Fruit fly (Drosophila melanogaster): ENCODE results near the gene CG7369.

Gene CG7369

DNA sequence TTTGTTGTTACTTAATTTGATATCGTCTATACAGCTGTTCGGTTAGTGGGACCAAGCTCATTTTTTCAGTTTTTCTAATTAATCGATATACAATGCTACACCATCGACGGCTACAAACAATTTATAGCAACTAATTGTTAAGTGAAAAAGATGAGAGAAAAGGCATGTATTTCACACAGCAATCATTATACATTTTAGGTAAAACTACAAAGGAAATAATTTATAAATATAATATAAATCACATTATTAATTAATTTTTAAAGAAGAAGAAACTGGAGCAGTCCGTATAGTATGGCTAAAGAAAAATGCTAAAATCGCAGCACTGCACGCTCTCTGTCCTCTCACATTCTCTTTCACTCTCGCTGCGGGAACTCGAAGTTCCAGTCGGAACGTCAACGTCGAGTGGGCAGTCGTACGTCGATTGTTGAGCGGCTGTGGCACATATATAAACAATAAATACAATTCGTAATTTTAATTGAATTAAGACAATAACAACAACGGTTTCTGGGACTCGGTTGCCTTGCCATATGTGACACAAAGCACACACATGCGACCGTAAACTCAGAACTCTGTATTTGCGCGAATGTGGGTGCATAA is 13.8 kb upstream of the CG7369 start, which contains the start of the genes CG14450 and CG11367 (continued):
- no peak for TF ChIP-seq CG2889 (GFP tag; IDR thresholded peaks at IDR 0.05)
- no peak for TF ChIP-seq CG2199 (GFP tag; IDR thresholded peaks at IDR 0.05)
- TF ChIP-seq ro (GFP tag; IDR thresholded peaks at IDR 0.05) = no peak
- no peak for TF ChIP-seq kah (GFP tag; optimal IDR thresholded peaks at IDR 0.05)
- no peak for TF ChIP-seq Side (GFP tag; optimal IDR thresholded peaks at IDR 0.05)
- TF ChIP-seq CG7745 (tag; optimal IDR thresholded peaks at IDR 0.05) = no peak
- no peak for TF ChIP-seq Spps (tag; optimal IDR thresholded peaks at IDR 0.05)
- no peak for TF ChIP-seq cwo (GFP tag; optimal IDR thresholded peaks at IDR 0.05)
- peak; percentile 18 for TF ChIP-seq CG17359 (tag; optimal IDR thresholded peaks at IDR 0.05)
- no peak for TF ChIP-seq dm (GFP tag; optimal IDR thresholded peaks at IDR 0.05)
- TF ChIP-seq Doc2 (GFP tag; IDR thresholded peaks at IDR 0.05) = no peak
- no peak for TF ChIP-seq CG8359 (GFP tag; optimal IDR thresholded peaks at IDR 0.05; ENCODE audit: borderline replicate concordance)
- TF ChIP-seq Neu2 (GFP tag; optimal IDR thresholded peaks at IDR 0.05; ENCODE audit: borderline replicate concordance) = no peak
- TF ChIP-seq ap (GFP tag; IDR thresholded peaks at IDR 0.05) = no peak
- TF ChIP-seq CG11398 (GFP tag; optimal IDR thresholded peaks at IDR 0.05) = no peak
- no peak for TF ChIP-seq CG13123 (GFP tag; optimal IDR thresholded peaks at IDR 0.05)
- peak; percentile 61 for TF ChIP-seq CG10543 (GFP tag; optimal IDR thresholded peaks at IDR 0.05)
- TF ChIP-seq vnd (GFP tag; IDR thresholded peaks at IDR 0.05; ENCODE audit: partially characterized antibody) = peak; percentile 48; the same call in 1 of the 3 replicates
- no peak for TF ChIP-seq CG17612 (GFP tag; IDR thresholded peaks at IDR 0.05)
- no peak for TF ChIP-seq Dfd (GFP tag; optimal IDR thresholded peaks at IDR 0.05)
- TF ChIP-seq abd-A (tag; optimal IDR thresholded peaks at IDR 0.05) = no peak
- TF ChIP-seq HLHmδ (GFP tag; optimal IDR thresholded peaks at IDR 0.05) = peak; percentile 76
- no peak for TF ChIP-seq CG17328 (GFP tag; IDR thresholded peaks at IDR 0.05)
- TF ChIP-seq pros (GFP tag; optimal IDR thresholded peaks at IDR 0.05) = no peak
- TF ChIP-seq Doc3 (GFP tag; IDR thresholded peaks at IDR 0.05; ENCODE audit: partially characterized antibody) = peak; percentile 72
- TF ChIP-seq wor (GFP tag; IDR thresholded peaks at IDR 0.05) = no peak
- TF ChIP-seq hth (optimal IDR thresholded peaks at IDR 0.05) = no peak
- no peak for TF ChIP-seq aop (GFP tag; IDR thresholded peaks at IDR 0.05)
- no peak for TF ChIP-seq Abd-B (GFP tag; optimal IDR thresholded peaks at IDR 0.05)
- no peak for TF ChIP-seq disco-r (GFP tag; optimal IDR thresholded peaks at IDR 0.05)
- no peak for TF ChIP-seq Bdp1 (GFP tag; optimal IDR thresholded peaks at IDR 0.05)
- TF ChIP-seq CG12659 (GFP tag; optimal IDR thresholded peaks at IDR 0.05) = peak; percentile 64
- peak; percentile 63 for TF ChIP-seq Adf1 (GFP tag; IDR thresholded peaks at IDR 0.05)
- peak; percentile 49 for TF ChIP-seq amos (GFP tag; IDR thresholded peaks at IDR 0.05; ENCODE audit: partially characterized antibody)
- no peak for TF ChIP-seq Mes4 (GFP tag; optimal IDR thresholded peaks at IDR 0.05)
- no peak for TF ChIP-seq Bteb2 (GFP tag; optimal IDR thresholded peaks at IDR 0.05)
- no peak for TF ChIP-seq Stat92E (GFP tag; optimal IDR thresholded peaks at IDR 0.05)
- TF ChIP-seq CG7556 (GFP tag; optimal IDR thresholded peaks at IDR 0.05) = peak; percentile 2
- peak; percentile 3 for TF ChIP-seq wek (GFP tag; optimal IDR thresholded peaks at IDR 0.05)
- TF ChIP-seq CG12236 (GFP tag; optimal IDR thresholded peaks at IDR 0.05) = no peak
- TF ChIP-seq Fer2 (tag; optimal IDR thresholded peaks at IDR 0.05) = no peak
- no peak for TF ChIP-seq ssp (GFP tag; IDR thresholded peaks at IDR 0.05)
- TF ChIP-seq bab2 (GFP tag; optimal IDR thresholded peaks at IDR 0.05) = no peak
- TF ChIP-seq CG7928 (GFP tag; optimal IDR thresholded peaks at IDR 0.05) = no peak
- no peak for TF ChIP-seq CG8765 (GFP tag; IDR thresholded peaks at IDR 0.05)
- no peak for TF ChIP-seq HHEX (GFP tag; optimal IDR thresholded peaks at IDR 0.05)
- TF ChIP-seq CG1024 (GFP tag; IDR thresholded peaks at IDR 0.05) = no peak
- no peak for TF ChIP-seq CG31388 (GFP tag; optimal IDR thresholded peaks at IDR 0.05)
- TF ChIP-seq E2f1 (GFP tag; IDR thresholded peaks at IDR 0.05) = no peak
- TF ChIP-seq CG10979 (tag; optimal IDR thresholded peaks at IDR 0.05) = no peak
- no peak for TF ChIP-seq CG16863 (GFP tag; optimal IDR thresholded peaks at IDR 0.05)

All from whole organism, embryonic.